Worm (Caenorhabditis elegans) whole organism, late embryonic: ENCODE results near the gene clc-3.

Experiments
- ceh-45 ChIP-seq: fragments of 200-800 bp; sonication (Bioruptor generic); IDR thresholded peaks from 2 replicates; pipeline ENCODE4 v1.3.6; 2022; ENCODE audit warnings: missing genetic modification reagents, missing genetic modification characterization, missing compliant biosample characterization
- dve-1 ChIP-seq: sonication (generic microtip); optimal IDR thresholded peaks from 2 replicates; lab custom pipeline; 2017; ENCODE audit warnings: antibody characterized with exemption, mild to moderate bottlenecking, missing genetic modification characterization, missing compliant biosample characterization
- hlh-6 ChIP-seq: sonication (generic microtip); optimal IDR thresholded peaks from 2 replicates; lab custom pipeline; 2016; ENCODE audit warnings: missing genotype, missing genetic modification characterization, missing compliant biosample characterization
- lin-11 ChIP-seq: fragments of 200-800 bp; sonication (Bioruptor generic); optimal IDR thresholded peaks from 2 replicates; lab custom pipeline; 2018; ENCODE audit warnings: mild to moderate bottlenecking, missing genetic modification characterization, missing compliant biosample characterization

- TF ChIP-seq hlh-6 (tag; lab: Kevin White, UChicago): no peak
- no peak for TF ChIP-seq ceh-45 (GFP tag; lab: Robert Waterston, UW)
- TF ChIP-seq dve-1 (tag; lab: Kevin White, UChicago): no peak
- no peak for TF ChIP-seq lin-11
These were observed 12.2 kb downstream of the clc-3 start, which contains the start of gene dhs-26 for ce11 chrX:3362378-3362777.
